Fruit fly (Drosophila melanogaster) whole organism, pupa: ENCODE results near the gene CG9147.

ENCODE experiments used
- CG10348 ChIP-seq: fragments of 200-800 bp; sonication (Bioruptor generic); IDR thresholded peaks from 2 replicates; pipeline ENCODE4 v1.3.6; 2022; ENCODE audit warnings: missing biosample characterization, missing genetic modification characterization
- CG12605 ChIP-seq: fragments of 200-800 bp; sonication (Bioruptor generic); IDR thresholded peaks from 2 replicates; pipeline ENCODE4 v1.3.6; 2022; ENCODE audit warnings: missing biosample characterization, missing genetic modification characterization
- CG13204 ChIP-seq: fragments of 200-800 bp; sonication (Bioruptor generic); optimal IDR thresholded peaks from 2 replicates; lab custom pipeline; 2018; ENCODE audit warnings: missing biosample characterization, mild to moderate bottlenecking, missing genetic modification characterization, moderate library complexity
- CG14655 ChIP-seq: fragments of 200-800 bp; sonication (Bioruptor generic); optimal IDR thresholded peaks from 3 replicates; lab custom pipeline; 2017; ENCODE audit warnings: mild to moderate bottlenecking, missing biosample characterization, missing genetic modification reagents, missing genetic modification characterization
- CG15710 ChIP-seq: fragments of 200-800 bp; sonication (Bioruptor generic); optimal IDR thresholded peaks from 2 replicates; lab custom pipeline; 2018; ENCODE audit warnings: missing biosample characterization, mild to moderate bottlenecking, missing genetic modification characterization, moderate library complexity
- CG17806 ChIP-seq: fragments of 200-800 bp; sonication (Bioruptor generic); optimal IDR thresholded peaks from 2 replicates; lab custom pipeline; 2018; ENCODE audit warnings: missing biosample characterization, mild to moderate bottlenecking, missing genetic modification characterization, moderate library complexity
- CG32121 ChIP-seq: fragments of 200-800 bp; sonication (Bioruptor generic); IDR thresholded peaks from 2 replicates; pipeline ENCODE4 v1.3.6; 2022; ENCODE audit warnings: missing biosample characterization, missing genetic modification characterization
- CG34367 ChIP-seq: fragments of 200-800 bp; sonication (Bioruptor generic); optimal IDR thresholded peaks from 2 replicates; lab custom pipeline; 2018; ENCODE audit warnings: missing biosample characterization, mild to moderate bottlenecking, missing genetic modification characterization
- CG4496 ChIP-seq: fragments of 200-800 bp; sonication (Bioruptor generic); IDR thresholded peaks from 3 replicates; pipeline ENCODE4 v1.3.6; 2022; ENCODE audit warnings: missing biosample characterization, missing genetic modification characterization
- CG8159 ChIP-seq: fragments of 200-800 bp; sonication (Bioruptor generic); optimal IDR thresholded peaks from 3 replicates; lab custom pipeline; 2018; ENCODE audit warnings: missing biosample characterization, mild to moderate bottlenecking, missing genetic modification characterization, moderate library complexity
- CG8301 ChIP-seq: fragments of 200-800 bp; sonication (Bioruptor generic); optimal IDR thresholded peaks from 2 replicates; lab custom pipeline; 2018; ENCODE audit warnings: missing biosample characterization, mild to moderate bottlenecking, missing genetic modification characterization
- CG9948 ChIP-seq: fragments of 200-800 bp; sonication (Bioruptor generic); optimal IDR thresholded peaks from 2 replicates; lab custom pipeline; 2018; ENCODE audit warnings: missing biosample characterization, mild to moderate bottlenecking, missing genetic modification characterization, moderate library complexity
- D1 ChIP-seq: fragments of 200-800 bp; sonication (Bioruptor generic); optimal IDR thresholded peaks from 2 replicates; lab custom pipeline; 2018; ENCODE audit warnings: missing biosample characterization, mild to moderate bottlenecking, missing genetic modification characterization, moderate library complexity
- EcR ChIP-seq: fragments of 200-800 bp; sonication (Bioruptor generic); optimal IDR thresholded peaks from 3 replicates; lab custom pipeline; 2019; ENCODE audit warnings: missing biosample characterization, missing genetic modification characterization, mild to moderate bottlenecking, moderate library complexity, missing genetic modification reagents
- Ets98B ChIP-seq: fragments of 200-800 bp; sonication (Bioruptor generic); IDR thresholded peaks from 2 replicates; pipeline ENCODE4 v1.3.6; 2022; ENCODE audit warnings: missing biosample characterization, missing genetic modification characterization
- Pif1A ChIP-seq: fragments of 200-800 bp; sonication (Bioruptor generic); optimal IDR thresholded peaks from 3 replicates; lab custom pipeline; 2016; ENCODE audit warnings: missing biosample characterization, missing genetic modification characterization
- Pif1B ChIP-seq: fragments of 200-800 bp; sonication (Bioruptor generic); optimal IDR thresholded peaks from 3 replicates; lab custom pipeline; 2016; ENCODE audit warnings: missing biosample characterization, missing genetic modification characterization
- Snoo ChIP-seq: fragments of 200-800 bp; sonication (Bioruptor generic); optimal IDR thresholded peaks from 3 replicates; lab custom pipeline; 2017; ENCODE audit warnings: missing biosample characterization, mild to moderate bottlenecking, missing genetic modification characterization, inconsistent platforms
- fd96Ca ChIP-seq: fragments of 200-800 bp; sonication (Bioruptor generic); IDR thresholded peaks from 3 replicates; pipeline ENCODE4 v1.3.6; 2022; ENCODE audit warnings: missing biosample characterization, missing genetic modification characterization
- gl ChIP-seq: fragments of 200-800 bp; sonication (Bioruptor generic); optimal IDR thresholded peaks from 2 replicates; lab custom pipeline; 2018; ENCODE audit warnings: missing biosample characterization, mild to moderate bottlenecking, missing genetic modification characterization
- rn ChIP-seq: fragments of 200-800 bp; sonication (Bioruptor generic); IDR thresholded peaks from 2 replicates; pipeline ENCODE4 v1.3.6; 2022; ENCODE audit warnings: missing biosample characterization, missing genetic modification characterization

Gene CG9147

dm6 chr2L:6024345-6024907 is 41.4 kb upstream of the CG9147 start, which contains the start of gene CG9107:
CG9107 (minus strand) TSS chr2L:6024539.
- TF ChIP-seq CG10348 (GFP tag; lab: Robert Waterston, UW): no peak
- no peak for TF ChIP-seq CG8159
- TF ChIP-seq CG17806 (tag; lab: Kevin White, UChicago): no peak
- no peak for TF ChIP-seq EcR
- TF ChIP-seq CG12605 (GFP tag; lab: Robert Waterston, UW): no peak
- TF ChIP-seq fd96Ca: no peak
- TF ChIP-seq CG32121 (GFP tag; lab: Robert Waterston, UW): no peak
- TF ChIP-seq CG4496 (GFP tag; lab: Robert Waterston, UW): no peak
- no peak for TF ChIP-seq CG9948 (tag; lab: Kevin White, UChicago)
- TF ChIP-seq CG14655 (GFP tag; lab: Kevin White, UChicago): no peak
- TF ChIP-seq Ets98B (GFP tag; lab: Robert Waterston, UW): no peak
- TF ChIP-seq rn (GFP tag; lab: Robert Waterston, UW): no peak
- TF ChIP-seq Snoo: no peak
- TF ChIP-seq gl: no peak
- TF ChIP-seq CG13204 (GFP tag; lab: Kevin White, UChicago): no peak
- no peak for TF ChIP-seq Pif1B

DNA sequence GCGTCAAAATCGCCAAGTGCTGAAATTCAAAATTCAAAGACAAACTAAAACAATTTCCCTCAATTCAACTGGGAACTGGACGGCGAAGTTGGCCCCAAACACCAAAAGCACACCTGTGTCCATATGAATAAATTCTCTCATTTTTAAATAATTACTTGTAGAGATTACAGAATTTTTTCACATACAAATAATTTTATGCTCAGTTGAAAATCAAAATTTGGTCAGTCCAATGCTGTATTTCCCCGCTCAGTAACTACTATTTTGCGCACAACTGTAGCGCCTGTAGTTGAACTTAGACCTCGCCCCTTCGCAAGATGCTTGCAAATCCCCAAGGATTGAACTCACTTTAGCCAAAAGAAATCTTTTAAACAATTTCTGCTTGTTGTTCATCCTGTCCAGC is 37.1 kb upstream of the CG9147 start:
- TF ChIP-seq CG17806 (tag; lab: Kevin White, UChicago): no peak
- peak; percentile 33; the same call in 1 of the 2 replicates for TF ChIP-seq CG12605 (GFP tag; lab: Robert Waterston, UW)
- no peak for TF ChIP-seq EcR
- peak; percentile 6 for TF ChIP-seq Pif1A (GFP tag; lab: Kevin White, UChicago)
- no peak; the same call in 1 of the 2 replicates for TF ChIP-seq Ets98B (GFP tag; lab: Robert Waterston, UW)
- TF ChIP-seq CG8159: no peak
- peak; percentile 2 for TF ChIP-seq CG34367

DNA sequence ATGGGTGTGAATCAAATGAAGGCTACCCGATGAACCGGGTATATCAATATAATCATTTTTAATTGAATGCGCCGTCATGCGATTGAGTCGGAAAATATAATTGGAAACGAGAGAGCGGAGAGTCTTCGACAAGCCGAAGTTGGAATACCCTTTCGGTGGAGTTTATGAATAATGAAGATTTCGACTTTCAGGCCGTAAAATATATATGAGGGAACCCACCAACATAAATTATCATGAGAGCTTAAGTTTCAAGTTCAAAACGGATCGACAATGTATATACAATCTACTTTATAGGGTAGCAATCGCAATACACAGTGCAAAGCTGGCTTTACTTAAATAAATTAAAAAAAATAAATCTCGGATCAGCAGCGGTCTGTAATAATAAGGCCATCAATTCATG is 34.0 kb upstream of the CG9147 start:
- TF ChIP-seq CG34367: peak; percentile 45
- TF ChIP-seq EcR: peak; percentile 40
- no peak for TF ChIP-seq CG12605 (GFP tag; lab: Robert Waterston, UW)
- no peak for TF ChIP-seq CG10348 (GFP tag; lab: Robert Waterston, UW)
- TF ChIP-seq Ets98B (GFP tag; lab: Robert Waterston, UW): peak; percentile 69
- TF ChIP-seq Pif1B: no peak
- TF ChIP-seq fd96Ca: peak; percentile 28; the same call in 1 of the 3 replicates
- TF ChIP-seq CG17806 (tag; lab: Kevin White, UChicago): peak; percentile 44
- no peak for TF ChIP-seq CG14655 (GFP tag; lab: Kevin White, UChicago)
- TF ChIP-seq Pif1A (GFP tag; lab: Kevin White, UChicago): no peak
- no peak for TF ChIP-seq Snoo
- no peak for TF ChIP-seq CG8301 (tag; lab: Kevin White, UChicago)
- peak; percentile 60; the same call in 1 of the 3 replicates for TF ChIP-seq CG4496 (GFP tag; lab: Robert Waterston, UW)
- peak; percentile 56 for TF ChIP-seq CG15710
- TF ChIP-seq CG13204 (GFP tag; lab: Kevin White, UChicago): no peak
- peak; percentile 29 for TF ChIP-seq CG9948 (tag; lab: Kevin White, UChicago)
- peak; percentile 69 for TF ChIP-seq CG8159
- no peak for TF ChIP-seq D1 (tag; lab: Kevin White, UChicago)
- TF ChIP-seq CG32121 (GFP tag; lab: Robert Waterston, UW): no peak
- TF ChIP-seq gl: no peak
- no peak for TF ChIP-seq rn (GFP tag; lab: Robert Waterston, UW)

DNA sequence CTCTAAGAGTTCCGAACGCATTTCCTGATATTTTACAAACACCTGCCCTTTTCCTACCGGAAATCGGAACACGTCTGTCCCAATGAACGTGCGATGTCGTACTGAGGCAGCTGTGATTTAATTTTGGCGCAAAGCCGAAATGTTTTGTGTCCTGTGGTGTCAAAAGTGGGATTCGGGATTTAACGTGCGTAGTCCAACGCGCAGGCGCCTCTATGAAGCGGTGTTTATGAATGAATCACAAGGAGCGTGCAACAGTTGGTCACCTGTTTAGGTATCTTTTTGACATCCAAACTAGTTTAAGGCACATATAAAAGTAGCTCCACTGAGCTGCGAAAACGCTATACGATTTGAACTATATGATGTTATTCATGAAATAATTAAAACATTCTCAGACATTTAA is 31.5 kb upstream of the CG9147 start, which contains the start of gene CG9109:
Gene CG9109, minus strand, starts transcription at position 80 of the 400 bp plus-strand sequence.
- peak; percentile 40; the same call in 1 of the 2 replicates for TF ChIP-seq CG12605 (GFP tag; lab: Robert Waterston, UW)
- TF ChIP-seq EcR: no peak

DNA sequence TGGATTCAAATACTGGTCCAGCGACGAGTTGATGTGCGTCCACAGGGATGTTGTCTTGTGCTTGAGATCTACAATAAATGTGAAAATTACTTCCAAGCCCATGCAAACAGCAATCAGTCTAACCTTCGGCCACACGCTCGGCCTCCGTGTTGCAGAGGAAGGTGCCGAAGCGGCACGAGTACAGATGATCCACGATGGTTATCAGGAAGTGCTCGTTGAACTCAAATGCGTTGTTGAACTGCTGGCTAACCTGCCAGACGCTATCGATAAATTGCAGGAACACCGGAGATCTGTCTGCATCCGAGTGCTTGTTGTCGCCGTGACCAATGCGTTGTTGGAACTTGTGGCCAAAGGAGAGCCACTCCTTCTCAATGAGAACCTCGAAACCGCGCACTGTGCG is 30.6 kb upstream of the CG9147 start:
- TF ChIP-seq CG10348 (GFP tag; lab: Robert Waterston, UW): no peak
- TF ChIP-seq D1 (tag; lab: Kevin White, UChicago): no peak
- TF ChIP-seq CG8301 (tag; lab: Kevin White, UChicago): no peak
- no peak for TF ChIP-seq CG13204 (GFP tag; lab: Kevin White, UChicago)
- no peak for TF ChIP-seq CG9948 (tag; lab: Kevin White, UChicago)
- TF ChIP-seq CG17806 (tag; lab: Kevin White, UChicago): no peak
- TF ChIP-seq fd96Ca: no peak
- no peak for TF ChIP-seq EcR
- no peak for TF ChIP-seq CG4496 (GFP tag; lab: Robert Waterston, UW)
- TF ChIP-seq CG32121 (GFP tag; lab: Robert Waterston, UW): no peak
- TF ChIP-seq CG12605 (GFP tag; lab: Robert Waterston, UW): no peak
- no peak for TF ChIP-seq rn (GFP tag; lab: Robert Waterston, UW)
- TF ChIP-seq CG15710: no peak
- no peak for TF ChIP-seq CG8159
- no peak for TF ChIP-seq CG34367
- no peak for TF ChIP-seq Ets98B (GFP tag; lab: Robert Waterston, UW)
- TF ChIP-seq Pif1B: no peak
- no peak for TF ChIP-seq Snoo

dm6 chr2L:6036710-6037109 is 29.1 kb upstream of the CG9147 start, which contains the start of gene mtm:
mtm (minus strand) TSS chr2L:6037015.
- TF ChIP-seq gl: no peak
- no peak for TF ChIP-seq Snoo
- TF ChIP-seq Ets98B (GFP tag; lab: Robert Waterston, UW): no peak
- TF ChIP-seq EcR: no peak
- TF ChIP-seq D1 (tag; lab: Kevin White, UChicago): no peak
- no peak for TF ChIP-seq CG15710
- no peak for TF ChIP-seq rn (GFP tag; lab: Robert Waterston, UW)
- TF ChIP-seq CG32121 (GFP tag; lab: Robert Waterston, UW): no peak
- TF ChIP-seq Pif1B: no peak
- TF ChIP-seq CG8301 (tag; lab: Kevin White, UChicago): no peak
- no peak for TF ChIP-seq fd96Ca
- TF ChIP-seq CG4496 (GFP tag; lab: Robert Waterston, UW): no peak
- no peak for TF ChIP-seq CG14655 (GFP tag; lab: Kevin White, UChicago)
- TF ChIP-seq CG12605 (GFP tag; lab: Robert Waterston, UW): no peak
- TF ChIP-seq CG8159: no peak
- no peak for TF ChIP-seq CG9948 (tag; lab: Kevin White, UChicago)
- no peak for TF ChIP-seq CG10348 (GFP tag; lab: Robert Waterston, UW)
- TF ChIP-seq Pif1A (GFP tag; lab: Kevin White, UChicago): no peak
- no peak for TF ChIP-seq CG17806 (tag; lab: Kevin White, UChicago)
- TF ChIP-seq CG13204 (GFP tag; lab: Kevin White, UChicago): no peak
